Fruit fly (Drosophila melanogaster): ENCODE measurements around the gene Pp2B-14D.

Gene Pp2B-14D

DNA sequence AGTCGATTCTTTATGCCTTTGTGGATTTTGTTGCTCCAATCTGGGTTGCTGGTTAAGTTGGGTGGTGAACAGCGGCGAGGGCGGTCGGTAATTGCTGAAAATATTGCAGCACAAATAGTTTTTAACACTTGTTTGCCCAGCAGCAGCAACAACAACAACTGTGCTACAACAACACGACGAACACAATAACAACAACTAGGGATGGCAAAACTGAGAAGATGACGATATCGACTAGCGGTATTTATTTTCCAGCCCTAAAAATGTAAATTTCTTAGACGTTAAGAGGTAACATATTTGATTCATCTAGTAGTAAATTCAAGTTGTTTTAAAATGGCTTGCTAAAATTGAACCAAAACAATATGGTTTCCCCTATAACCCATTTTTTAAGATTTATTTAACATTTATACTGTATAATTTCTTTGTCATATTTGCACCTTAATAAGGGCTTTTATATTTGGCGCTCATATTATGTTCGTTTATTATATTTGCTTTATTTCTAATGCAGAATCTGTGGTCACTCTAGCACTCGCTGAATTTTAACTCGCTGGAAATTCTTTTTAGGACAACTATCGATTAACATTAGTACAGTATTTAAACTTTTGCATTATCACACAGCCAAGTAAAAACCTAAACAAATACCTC, 38.6 kb upstream of the Pp2B-14D start (continued):
- TF ChIP-seq Opbp (GFP tag; IDR thresholded peaks at IDR 0.05; ENCODE audit: partially characterized antibody) (peak; percentile 39; the same call in 1 of the 3 replicates), CG11247 (GFP tag; IDR thresholded peaks at IDR 0.05) (no peak), CoRest (tag; optimal IDR thresholded peaks at IDR 0.05) (peak; percentile 27), lola (GFP tag; optimal IDR thresholded peaks at IDR 0.05) (peak in 1 of 3 experiments; percentile 14), Dp (GFP tag; optimal IDR thresholded peaks at IDR 0.05) (peak; percentile 62), sens (GFP tag) (peak; percentile 80), Asciz (GFP tag; optimal IDR thresholded peaks at IDR 0.05) (no peak), schlank (tag; optimal IDR thresholded peaks at IDR 0.05) (peak; percentile 5), crp (GFP tag; optimal IDR thresholded peaks at IDR 0.05) (no peak), wek (GFP tag; optimal IDR thresholded peaks at IDR 0.05) (peak; percentile 46), CG7928 (GFP tag; optimal IDR thresholded peaks at IDR 0.05) (peak; percentile 92), CG2116 (GFP tag; optimal IDR thresholded peaks at IDR 0.05) (peak; percentile 30), CG12391 (tag; optimal IDR thresholded peaks at IDR 0.05) (peak; percentile 43), mirr (GFP tag; optimal IDR thresholded peaks at IDR 0.05) (peak; percentile 45), trh (GFP tag; optimal IDR thresholded peaks at IDR 0.05) (peak; percentile 6), Rx (GFP tag; IDR thresholded peaks at IDR 0.05) (no peak), prd (optimal IDR thresholded peaks at IDR 0.05) (no peak), prd (GFP tag; IDR thresholded peaks at IDR 0.05) (no peak), gfzf (GFP tag; optimal IDR thresholded peaks at IDR 0.05) (peak; percentile 56), dpn (GFP tag; optimal IDR thresholded peaks at IDR 0.05) (peak in 1 of 2 experiments; percentile 1), trem (tag; optimal IDR thresholded peaks at IDR 0.05) (peak; percentile 27)

DNA sequence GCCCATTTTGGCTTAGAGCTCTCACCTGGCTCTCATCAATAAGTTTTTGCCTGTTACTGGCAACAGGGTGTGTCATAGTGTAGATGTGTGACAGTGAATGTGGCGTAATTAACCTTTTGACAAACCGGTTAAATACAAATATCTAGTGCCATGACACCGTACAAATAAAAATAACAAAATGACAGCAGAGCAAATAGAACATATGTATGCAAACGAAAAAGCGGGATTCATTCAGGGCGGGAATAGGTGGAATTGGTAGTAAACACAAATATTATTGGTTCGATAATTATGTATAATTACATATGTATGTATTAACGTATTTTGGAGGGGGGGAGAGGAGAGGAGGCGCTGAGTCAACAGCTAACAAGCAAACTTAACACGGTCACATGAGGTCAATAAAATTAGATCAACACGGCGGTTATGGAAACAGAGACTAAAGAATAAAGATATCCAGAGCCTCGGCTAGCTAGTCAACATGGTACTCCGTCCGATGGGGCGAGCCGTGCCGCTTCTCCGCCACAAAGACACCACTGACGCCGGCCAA, 36.5 kb upstream of the Pp2B-14D start:
- peak; percentile 36 for TF ChIP-seq kni (GFP tag; optimal IDR thresholded peaks at IDR 0.05)
- TF ChIP-seq kay (GFP tag; optimal IDR thresholded peaks at IDR 0.05) = peak; percentile 16
- peak; percentile 27 for TF ChIP-seq CG15601 (tag; optimal IDR thresholded peaks at IDR 0.05)
- TF ChIP-seq Optix (GFP tag; IDR thresholded peaks at IDR 0.05) = no peak
- 0 out of 2 replicates have a peak, but pooled peaks have one; percentile 17 for TF ChIP-seq Awh (GFP tag; IDR thresholded peaks at IDR 0.05)
- no peak for TF ChIP-seq HLHmδ (GFP tag; optimal IDR thresholded peaks at IDR 0.05)
- peak; percentile 12 for TF ChIP-seq CG14710 (tag; optimal IDR thresholded peaks at IDR 0.05)
- TF ChIP-seq Ets65A (GFP tag) = peak; percentile 56
- TF ChIP-seq Nf-YB (GFP tag; optimal IDR thresholded peaks at IDR 0.05) = no peak
- TF ChIP-seq fd64A (GFP tag; optimal IDR thresholded peaks at IDR 0.05) = peak; percentile 30
- TF ChIP-seq CG2120 (GFP tag; optimal IDR thresholded peaks at IDR 0.05) = peak; percentile 11
- TF ChIP-seq ATbp (GFP tag; optimal IDR thresholded peaks at IDR 0.05) = peak; percentile 20
- peak; percentile 52 for TF ChIP-seq CG7745 (tag; optimal IDR thresholded peaks at IDR 0.05)
- peak; percentile 28 for TF ChIP-seq CG33557 (GFP tag; optimal IDR thresholded peaks at IDR 0.05)
- TF ChIP-seq Eip74EF (GFP tag; optimal IDR thresholded peaks at IDR 0.05) = peak in 1 of 2 experiments; percentile 0
- TF ChIP-seq CG2202 (tag; optimal IDR thresholded peaks at IDR 0.05) = peak; percentile 1
- TF ChIP-seq dmrt11E (tag; optimal IDR thresholded peaks at IDR 0.05) = peak; percentile 13
- peak in 1 of 2 experiments; percentile 10 for TF ChIP-seq Pdp1 (GFP tag; optimal IDR thresholded peaks at IDR 0.05)
- no peak for TF ChIP-seq Hmx (GFP tag; optimal IDR thresholded peaks at IDR 0.05)
- peak; percentile 9 for TF ChIP-seq exex (tag; optimal IDR thresholded peaks at IDR 0.05)
- TF ChIP-seq Med (GFP tag) = peak; percentile 21
- peak in 1 of 2 experiments; percentile 89 for TF ChIP-seq Hr78 (GFP tag; optimal IDR thresholded peaks at IDR 0.05)
- TF ChIP-seq Dbx (GFP tag; IDR thresholded peaks at IDR 0.05) = no peak
- TF ChIP-seq CG10543 (GFP tag; optimal IDR thresholded peaks at IDR 0.05) = peak; percentile 23
- TF ChIP-seq CG7987 (GFP tag; optimal IDR thresholded peaks at IDR 0.05) = peak; percentile 21
- TF ChIP-seq CG15696 (tag; optimal IDR thresholded peaks at IDR 0.05) = peak; percentile 6

Measured in whole organism, embryonic.